Fruit fly (Drosophila melanogaster) whole organism, embryonic: ENCODE measurements around the gene tbrd-1.
A peak's percentile ranks its signal among the peaks of the same experiment; 100 is the strongest.

Source experiments
- Atf-2 ChIP-seq: fragments of 200-800 bp; sonication (Bioruptor generic); optimal IDR thresholded peaks from 2 replicates; lab custom pipeline; 2016; ENCODE audit warnings: missing biosample characterization, missing genetic modification characterization
- CG10565 ChIP-seq: fragments of 200-800 bp; sonication (Bioruptor generic); optimal IDR thresholded peaks from 3 replicates; lab custom pipeline; 2016; ENCODE audit warnings: missing biosample characterization, mild to moderate bottlenecking, missing genetic modification characterization
- CG11247 ChIP-seq: fragments of 200-800 bp; sonication (Bioruptor generic); IDR thresholded peaks from 2 replicates; pipeline ENCODE4 v1.3.6; 2022; ENCODE audit warnings: missing biosample characterization, missing genetic modification characterization
- CG11456 ChIP-seq: fragments of 200-800 bp; sonication (Bioruptor generic); IDR thresholded peaks from 3 replicates; pipeline ENCODE4 v1.3.6; 2022; ENCODE audit warnings: missing biosample characterization, missing genetic modification characterization
- CG12219 ChIP-seq: fragments of 200-800 bp; sonication (Bioruptor generic); optimal IDR thresholded peaks from 3 replicates; lab custom pipeline; 2018; ENCODE audit warnings: missing biosample characterization, mild to moderate bottlenecking, missing genetic modification characterization
- CG13624 ChIP-seq: fragments of 200-800 bp; sonication (Bioruptor generic); optimal IDR thresholded peaks from 2 replicates; lab custom pipeline; 2016; ENCODE audit warnings: missing biosample characterization, missing genetic modification characterization
- CG14014 ChIP-seq: fragments of 200-800 bp; sonication (Bioruptor generic); IDR thresholded peaks from 2 replicates; pipeline ENCODE4 v1.3.6; 2022; ENCODE audit warnings: missing biosample characterization, missing genetic modification characterization
- CG17612 ChIP-seq: fragments of 200-800 bp; sonication (Bioruptor generic); IDR thresholded peaks from 2 replicates; pipeline ENCODE4 v1.3.6; 2022; ENCODE audit warnings: missing biosample characterization, missing genetic modification characterization
- CG1792 ChIP-seq: fragments of 200-800 bp; sonication (Bioruptor generic); optimal IDR thresholded peaks from 2 replicates; lab custom pipeline; 2016; ENCODE audit warnings: missing biosample characterization, missing genetic modification characterization
- CG4404 ChIP-seq: fragments of 200-800 bp; sonication (Bioruptor generic); IDR thresholded peaks from 2 replicates; pipeline ENCODE4 v1.3.6; 2022; ENCODE audit warnings: missing biosample characterization, missing genetic modification characterization
- CG4854 ChIP-seq: fragments of 200-800 bp; sonication (Bioruptor generic); optimal IDR thresholded peaks from 2 replicates; lab custom pipeline; 2016; ENCODE audit warnings: missing biosample characterization, missing genetic modification characterization, inconsistent platforms
- CG6272 ChIP-seq: fragments of 200-800 bp; sonication (Bioruptor generic); IDR thresholded peaks from 2 replicates; pipeline ENCODE4 v1.3.6; 2022; ENCODE audit warnings: missing biosample characterization, missing genetic modification characterization
- Dek ChIP-seq: fragments of 200-800 bp; sonication (Bioruptor generic); optimal IDR thresholded peaks from 3 replicates; lab custom pipeline; 2019; ENCODE audit warnings: missing biosample characterization, mild to moderate bottlenecking, missing genetic modification characterization, moderate library complexity
- Doc2 ChIP-seq: fragments of 200-800 bp; sonication (Bioruptor generic); IDR thresholded peaks from 2 replicates; pipeline ENCODE4 v1.3.6; 2022; ENCODE audit warnings: missing biosample characterization, missing genetic modification characterization
- Dp ChIP-seq: fragments of 200-800 bp; sonication (Bioruptor generic); optimal IDR thresholded peaks from 2 replicates; lab custom pipeline; 2018; ENCODE audit warnings: missing biosample characterization, mild to moderate bottlenecking, missing genetic modification characterization, moderate library complexity
- Eip74EF ChIP-seq, 2 experiments: fragments of 200-800 bp in 1 of 2; fragments of >200 bp in 1 of 2; sonication (Bioruptor generic) in 1 of 2; optimal IDR thresholded peaks; 2 replicates each; lab custom pipeline; 2017 to 2019; ENCODE audit warnings: missing biosample characterization in 2 of 2, missing genetic modification characterization in 2 of 2, mild to moderate bottlenecking in 1 of 2, moderate library complexity in 1 of 2
- Ets65A ChIP-seq: fragments of 200-800 bp; sonication (Bioruptor generic); peaks from one replicate; lab custom pipeline; 2016; ENCODE audit warnings: missing biosample characterization, missing genetic modification characterization
- Hr78 ChIP-seq, 2 experiments: fragments of 200-800 bp in 1 of 2; fragments of >200 bp in 1 of 2; sonication (Bioruptor generic) in 1 of 2; optimal IDR thresholded peaks; 2 replicates each; lab custom pipeline; 2017 to 2019; ENCODE audit warnings: missing biosample characterization in 2 of 2, missing genetic modification characterization in 2 of 2, mild to moderate bottlenecking in 1 of 2, moderate library complexity in 1 of 2
- NK7.1 ChIP-seq: fragments of 200-800 bp; sonication (Bioruptor generic); optimal IDR thresholded peaks from 3 replicates; lab custom pipeline; 2016; ENCODE audit warnings: missing biosample characterization, missing genetic modification characterization
- Nf-YB ChIP-seq: fragments of 200-800 bp; sonication (Bioruptor generic); optimal IDR thresholded peaks from 3 replicates; lab custom pipeline; 2019; ENCODE audit warnings: missing biosample characterization, mild to moderate bottlenecking, missing genetic modification characterization, moderate library complexity
- Oli ChIP-seq: fragments of 200-800 bp; sonication (Bioruptor generic); optimal IDR thresholded peaks from 2 replicates; lab custom pipeline; 2018; ENCODE audit warnings: missing biosample characterization, mild to moderate bottlenecking, missing genetic modification characterization, moderate library complexity
- Opbp ChIP-seq: fragments of 200-800 bp; sonication (Bioruptor generic); IDR thresholded peaks from 3 replicates; pipeline ENCODE4 v1.3.6; 2022; ENCODE audit warnings: missing biosample characterization, missing genetic modification characterization; ENCODE audit not compliant: partially characterized antibody
- Pdp1 ChIP-seq, 2 experiments: fragments of 200-800 bp; sonication (Bioruptor generic); optimal IDR thresholded peaks; 3 replicates each; lab custom pipeline; 2016; ENCODE audit warnings: missing biosample characterization in 2 of 2, missing genetic modification characterization in 2 of 2, mild to moderate bottlenecking in 1 of 2, moderate library complexity in 1 of 2
- Stat92E ChIP-seq, 3 experiments: fragments of >200 bp in 2 of 3; fragments of 200-800 bp in 1 of 3; sonication (Bioruptor generic) in 1 of 3; optimal IDR thresholded peaks; 2 replicates each; lab custom pipeline; 2017 to 2019; ENCODE audit warnings: missing biosample characterization in 3 of 3, missing genetic modification characterization in 3 of 3, mild to moderate bottlenecking in 1 of 3, moderate library complexity in 1 of 3
- Xbp1 ChIP-seq: fragments of 200-800 bp; sonication (Bioruptor generic); optimal IDR thresholded peaks from 3 replicates; lab custom pipeline; 2016; ENCODE audit warnings: missing biosample characterization, mild to moderate bottlenecking, missing genetic modification characterization
- YL-1 ChIP-seq: fragments of 200-800 bp; sonication (Bioruptor generic); optimal IDR thresholded peaks from 3 replicates; lab custom pipeline; 2017; ENCODE audit warnings: missing biosample characterization, mild to moderate bottlenecking, missing genetic modification characterization
- ap ChIP-seq: fragments of 200-800 bp; sonication (Bioruptor generic); IDR thresholded peaks from 2 replicates; pipeline ENCODE4 v1.3.6; 2022; ENCODE audit warnings: missing biosample characterization, missing genetic modification characterization
- ase ChIP-seq: fragments of 200-800 bp; sonication (Bioruptor generic); IDR thresholded peaks from 3 replicates; pipeline ENCODE4 v1.3.6; 2022; ENCODE audit warnings: missing biosample characterization, missing genetic modification characterization
- bigmax ChIP-seq: fragments of 200-800 bp; sonication (Bioruptor generic); optimal IDR thresholded peaks from 2 replicates; lab custom pipeline; 2018; ENCODE audit warnings: missing biosample characterization, mild to moderate bottlenecking, missing genetic modification characterization
- bowl ChIP-seq: fragments of 200-800 bp; sonication (Bioruptor generic); IDR thresholded peaks from 2 replicates; pipeline ENCODE4 v1.3.6; 2022; ENCODE audit warnings: missing biosample characterization, missing genetic modification characterization
- crp ChIP-seq, 2 experiments: fragments of 200-800 bp; sonication (Bioruptor generic); optimal IDR thresholded peaks; 2 replicates in 1 of 2; 3 replicates in 1 of 2; lab custom pipeline; 2017; ENCODE audit warnings: missing biosample characterization in 2 of 2, missing genetic modification characterization in 2 of 2, mild to moderate bottlenecking in 1 of 2, moderate library complexity in 1 of 2
- cwo ChIP-seq: fragments of 200-800 bp; sonication (Bioruptor generic); optimal IDR thresholded peaks from 3 replicates; lab custom pipeline; 2017; ENCODE audit warnings: missing biosample characterization, missing genetic modification characterization, mild to moderate bottlenecking, moderate library complexity, missing genetic modification reagents
- dmrt11E ChIP-seq: fragments of 200-800 bp; sonication (Bioruptor generic); optimal IDR thresholded peaks from 3 replicates; lab custom pipeline; 2018; ENCODE audit warnings: missing biosample characterization, mild to moderate bottlenecking, missing genetic modification characterization, moderate library complexity
- emc ChIP-seq: fragments of 200-800 bp; sonication (Bioruptor generic); optimal IDR thresholded peaks from 2 replicates; lab custom pipeline; 2016; ENCODE audit warnings: missing biosample characterization, missing genetic modification characterization
- fd3F ChIP-seq: fragments of 200-800 bp; sonication (Bioruptor generic); optimal IDR thresholded peaks from 2 replicates; lab custom pipeline; 2018; ENCODE audit warnings: missing biosample characterization, mild to moderate bottlenecking, missing genetic modification characterization, moderate library complexity
- fru ChIP-seq: fragments of >200 bp; optimal IDR thresholded peaks from 2 replicates; lab custom pipeline; 2017
- gfzf ChIP-seq: fragments of 200-800 bp; sonication (Bioruptor generic); optimal IDR thresholded peaks from 2 replicates; lab custom pipeline; 2016; ENCODE audit warnings: missing biosample characterization, mild to moderate bottlenecking, missing genetic modification characterization, moderate library complexity
- oc ChIP-seq: fragments of 200-800 bp; sonication (Bioruptor generic); optimal IDR thresholded peaks from 2 replicates; lab custom pipeline; 2018; ENCODE audit warnings: missing biosample characterization, mild to moderate bottlenecking, missing genetic modification characterization, moderate library complexity
- org-1 ChIP-seq: fragments of 200-800 bp; sonication (Bioruptor generic); optimal IDR thresholded peaks from 2 replicates; lab custom pipeline; 2017; ENCODE audit warnings: missing biosample characterization, missing genetic modification characterization
- p53 ChIP-seq: fragments of 200-800 bp; sonication (Bioruptor generic); optimal IDR thresholded peaks from 2 replicates; lab custom pipeline; 2016; ENCODE audit warnings: missing biosample characterization, missing genetic modification characterization
- pb ChIP-seq: fragments of 200-800 bp; sonication (Bioruptor generic); optimal IDR thresholded peaks from 3 replicates; lab custom pipeline; 2016; ENCODE audit warnings: missing biosample characterization, missing genetic modification characterization
- peb ChIP-seq: fragments of 200-800 bp; sonication (Bioruptor generic); IDR thresholded peaks from 2 replicates; pipeline ENCODE4 v1.3.6; 2022; ENCODE audit warnings: missing biosample characterization, missing genetic modification characterization
- phol ChIP-seq: fragments of 200-800 bp; sonication (Bioruptor generic); optimal IDR thresholded peaks from 3 replicates; lab custom pipeline; 2018; ENCODE audit warnings: missing biosample characterization, mild to moderate bottlenecking, missing genetic modification characterization, moderate library complexity
- ranshi ChIP-seq: fragments of 200-800 bp; sonication (Bioruptor generic); IDR thresholded peaks from 2 replicates; pipeline ENCODE4 v1.3.6; 2022; ENCODE audit warnings: missing biosample characterization, missing genetic modification characterization
- ro ChIP-seq: fragments of 200-800 bp; sonication (Bioruptor generic); IDR thresholded peaks from 2 replicates; pipeline ENCODE4 v1.3.6; 2022; ENCODE audit warnings: missing biosample characterization, missing genetic modification characterization
- schlank ChIP-seq: fragments of 200-800 bp; sonication (Bioruptor generic); optimal IDR thresholded peaks from 2 replicates; lab custom pipeline; 2018; ENCODE audit warnings: missing biosample characterization, mild to moderate bottlenecking, missing genetic modification characterization
- slp2 ChIP-seq: fragments of 200-800 bp; sonication (Bioruptor generic); optimal IDR thresholded peaks from 2 replicates; lab custom pipeline; 2016; ENCODE audit warnings: missing biosample characterization, missing genetic modification characterization
- sna ChIP-seq: fragments of 200-800 bp; sonication (Bioruptor generic); IDR thresholded peaks from 2 replicates; pipeline ENCODE4 v1.3.6; 2022; ENCODE audit warnings: missing biosample characterization, missing genetic modification characterization; ENCODE audit not compliant: partially characterized antibody
- sr ChIP-seq: fragments of 200-800 bp; sonication (Bioruptor generic); IDR thresholded peaks from 3 replicates; pipeline ENCODE4 v1.3.6; 2022; ENCODE audit warnings: missing biosample characterization, missing genetic modification characterization
- stwl ChIP-seq: fragments of 200-800 bp; sonication (Bioruptor generic); optimal IDR thresholded peaks from 3 replicates; lab custom pipeline; 2018; ENCODE audit warnings: missing biosample characterization, mild to moderate bottlenecking, missing genetic modification characterization, moderate library complexity
- twi ChIP-seq: fragments of 200-800 bp; optimal IDR thresholded peaks from 2 replicates; lab custom pipeline; 2019; ENCODE audit warnings: missing biosample characterization, mild to moderate bottlenecking, missing genetic modification characterization, moderate library complexity

tbrd-1 gene

DNA sequence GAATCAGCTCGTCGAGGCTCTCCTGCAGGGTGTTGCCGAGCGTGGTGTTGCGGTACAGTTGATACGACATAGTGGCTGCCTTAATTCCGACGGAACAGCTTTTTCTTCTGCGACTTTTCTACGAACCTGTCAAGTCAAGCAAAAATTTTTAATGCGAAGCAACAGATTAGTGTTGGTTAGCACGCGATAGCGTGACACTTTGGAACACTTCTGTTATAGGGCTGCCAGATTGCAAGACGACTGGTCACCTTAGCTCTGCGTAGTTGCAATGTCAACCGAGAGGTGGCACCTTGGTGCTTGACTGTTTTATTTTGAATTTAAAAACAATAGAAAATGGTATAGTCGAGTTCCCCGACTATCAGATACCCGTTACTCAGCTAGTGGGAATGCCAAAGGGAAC is 2.5 kb downstream of the tbrd-1 start, which contains the start of gene TfIIA-S (continued):
- TF ChIP-seq schlank (tag; lab: Kevin White, UChicago) (peak; percentile 50), ranshi (GFP tag; lab: Robert Waterston, UW) (no peak), twi (tag; lab: Kevin White, UChicago) (peak; percentile 3), Dp (GFP tag; lab: Kevin White, UChicago) (peak; percentile 85), Dek (tag; lab: Kevin White, UChicago) (peak; percentile 50), cwo (GFP tag; lab: Kevin White, UChicago) (no peak), CG14014 (GFP tag; lab: Robert Waterston, UW) (no peak), CG1792 (GFP tag; lab: Kevin White, UChicago) (peak; percentile 84), Atf-2 (GFP tag; lab: Kevin White, UChicago) (peak; percentile 75), emc (GFP tag; lab: Kevin White, UChicago) (peak; percentile 66), Ets65A (peak; percentile 99), Hr78 (GFP tag; optimal IDR thresholded peaks at IDR 0.05; lab: Kevin White, UChicago) (no peak), CG11247 (GFP tag; lab: Robert Waterston, UW) (no peak), bigmax (peak; percentile 58), fru (lab: Kevin White, UChicago) (no peak), ase (no peak), Xbp1 (GFP tag; lab: Kevin White, UChicago) (peak; percentile 90), stwl (tag; lab: Kevin White, UChicago) (peak; percentile 94), crp (GFP tag; optimal IDR thresholded peaks at IDR 0.05; lab: Kevin White, UChicago) (peak in 1 of 2 experiments; percentile 38), org-1 (GFP tag; lab: Kevin White, UChicago) (peak; percentile 54), oc (peak; percentile 43), sna (GFP tag; lab: Robert Waterston, UW) (no peak), bowl (GFP tag; lab: Robert Waterston, UW) (no peak), pb (GFP tag; lab: Kevin White, UChicago) (peak; percentile 79), CG4854 (GFP tag; lab: Kevin White, UChicago) (peak; percentile 68), peb (GFP tag; lab: Robert Waterston, UW) (no peak), CG4404 (GFP tag; lab: Robert Waterston, UW) (no peak), CG12219 (no peak), gfzf (GFP tag; lab: Kevin White, UChicago) (peak; percentile 67), Stat92E (GFP tag; optimal IDR thresholded peaks at IDR 0.05; lab: Kevin White, UChicago) (no peak), Oli (no peak), fd3F (GFP tag; lab: Kevin White, UChicago) (peak; percentile 37), CG10565 (no peak), phol (peak; percentile 72), CG17612 (GFP tag; lab: Robert Waterston, UW) (no peak), sr (no peak), YL-1 (peak; percentile 92), Nf-YB (GFP tag; lab: Kevin White, UChicago) (peak; percentile 24), ap (GFP tag; lab: Robert Waterston, UW) (no peak), Eip74EF (GFP tag; optimal IDR thresholded peaks at IDR 0.05; lab: Kevin White, UChicago) (no peak), ro (GFP tag; lab: Robert Waterston, UW) (no peak), p53 (peak; percentile 94), CG6272 (peak; percentile 53), Opbp (GFP tag; lab: Robert Waterston, UW) (no peak), slp2 (peak; percentile 52), dmrt11E (tag; lab: Kevin White, UChicago) (peak; percentile 36), CG13624 (peak; percentile 92), Doc2 (no peak), NK7.1 (no peak), Pdp1 (GFP tag; optimal IDR thresholded peaks at IDR 0.05; lab: Kevin White, UChicago) (peak; percentile 79 to 83), CG11456 (no peak)
